Worm (Caenorhabditis elegans) whole organism, L2 larva: ENCODE measurements around the gene CD4.11.

Source experiments
- C34F6.9 ChIP-seq: fragments of 150-350 bp; optimal IDR thresholded peaks from 2 replicates; lab custom pipeline; 2014; ENCODE audit warnings: missing biosample characterization, missing genetic modification characterization
- F13H6.1 ChIP-seq: sonication (generic microtip); optimal IDR thresholded peaks from 2 replicates; lab custom pipeline; 2016; ENCODE audit warnings: missing genetic modification characterization, missing compliant biosample characterization
- R02D3.7 ChIP-seq: fragments of 150-350 bp; optimal IDR thresholded peaks from 2 replicates; lab custom pipeline; 2014; ENCODE audit warnings: missing biosample characterization, missing genetic modification characterization
- Y55F3AM.14 ChIP-seq: fragments of 200-800 bp; sonication (Bioruptor generic); optimal IDR thresholded peaks from 2 replicates; lab custom pipeline; 2018; ENCODE audit warnings: mild to moderate bottlenecking, missing genetic modification characterization, missing compliant biosample characterization
- alr-1 ChIP-seq: fragments of 150-350 bp; optimal IDR thresholded peaks from 2 replicates; lab custom pipeline; 2014; ENCODE audit warnings: missing biosample characterization, missing genetic modification characterization
- aly-2 ChIP-seq: fragments of 150-350 bp; optimal IDR thresholded peaks from 2 replicates; lab custom pipeline; 2014; ENCODE audit warnings: missing biosample characterization, missing genetic modification characterization
- ama-1 ChIP-seq: fragments of 150-350 bp; optimal IDR thresholded peaks from 2 replicates; lab custom pipeline; 2018; ENCODE audit warnings: inconsistent platforms
- blmp-1 ChIP-seq: sonication (generic microtip); optimal IDR thresholded peaks from 2 replicates; lab custom pipeline; 2017; ENCODE audit warnings: missing genetic modification characterization, mild to moderate bottlenecking, missing compliant biosample characterization, antibody characterized with exemption, moderate library complexity; ENCODE audit not compliant: insufficient read depth
- ceh-16 ChIP-seq: fragments of 150-350 bp; optimal IDR thresholded peaks from 2 replicates; lab custom pipeline; 2014; ENCODE audit warnings: missing biosample characterization, missing genetic modification characterization
- ceh-82 ChIP-seq: fragments of 150-350 bp; optimal IDR thresholded peaks from 2 replicates; lab custom pipeline; 2014; ENCODE audit warnings: missing biosample characterization, missing genetic modification characterization
- crh-2 ChIP-seq: sonication (generic microtip); optimal IDR thresholded peaks from 2 replicates; lab custom pipeline; 2017; ENCODE audit warnings: missing biosample characterization, missing genetic modification characterization
- elt-1 ChIP-seq: fragments of 150-350 bp; optimal IDR thresholded peaks from 2 replicates; lab custom pipeline; 2014; ENCODE audit warnings: missing biosample characterization, missing genetic modification characterization
- elt-3 ChIP-seq: sonication (generic microtip); optimal IDR thresholded peaks from 2 replicates; lab custom pipeline; 2017; ENCODE audit warnings: missing biosample characterization, missing genetic modification characterization
- fos-1 ChIP-seq: fragments of 150-350 bp; optimal IDR thresholded peaks from 2 replicates; lab custom pipeline; 2014; ENCODE audit warnings: missing biosample characterization, missing genetic modification characterization
- gmeb-1 ChIP-seq: fragments of 150-350 bp; optimal IDR thresholded peaks from 2 replicates; lab custom pipeline; 2014; ENCODE audit warnings: missing biosample characterization, missing genetic modification characterization
- lin-11 ChIP-seq: fragments of 150-350 bp; sonication (generic microtip); optimal IDR thresholded peaks from 2 replicates; lab custom pipeline; 2014; ENCODE audit warnings: missing biosample characterization, missing genetic modification characterization, inconsistent platforms, mixed read lengths
- lin-13 ChIP-seq: fragments of 150-350 bp; optimal IDR thresholded peaks from 2 replicates; lab custom pipeline; 2014; ENCODE audit warnings: missing biosample characterization, missing genetic modification reagents, missing genetic modification characterization
- lin-39 ChIP-seq: fragments of 150-350 bp; optimal IDR thresholded peaks from 2 replicates; lab custom pipeline; 2014; ENCODE audit warnings: missing biosample characterization, missing genetic modification reagents, missing genetic modification characterization
- lsy-2 ChIP-seq, 2 experiments: fragments of 150-350 bp in 1 of 2; sonication (generic microtip) in 1 of 2; optimal IDR thresholded peaks; 2 replicates each; lab custom pipeline; 2014 to 2017; ENCODE audit warnings: missing biosample characterization in 2 of 2, missing genetic modification characterization in 2 of 2
- mab-5 ChIP-seq: fragments of 150-350 bp; optimal IDR thresholded peaks from 2 replicates; lab custom pipeline; 2014; ENCODE audit warnings: missing biosample characterization, missing genetic modification characterization
- mbf-1 ChIP-seq: sonication (generic microtip); optimal IDR thresholded peaks from 2 replicates; lab custom pipeline; 2017; ENCODE audit warnings: missing biosample characterization, missing genetic modification characterization
- nhr-11 ChIP-seq: fragments of 150-350 bp; optimal IDR thresholded peaks from 2 replicates; lab custom pipeline; 2014; ENCODE audit warnings: missing biosample characterization, missing genetic modification characterization
- nhr-12 ChIP-seq: fragments of 150-350 bp; optimal IDR thresholded peaks from 2 replicates; lab custom pipeline; 2014; ENCODE audit warnings: missing biosample characterization, missing genetic modification characterization
- nhr-129 ChIP-seq: fragments of 150-350 bp; optimal IDR thresholded peaks from 2 replicates; lab custom pipeline; 2014; ENCODE audit warnings: missing biosample characterization, missing genetic modification characterization
- nhr-21 ChIP-seq: fragments of 150-350 bp; optimal IDR thresholded peaks from 2 replicates; lab custom pipeline; 2014; ENCODE audit warnings: missing biosample characterization, missing genetic modification characterization
- nhr-23 ChIP-seq: fragments of 150-350 bp; optimal IDR thresholded peaks from 2 replicates; lab custom pipeline; 2014; ENCODE audit warnings: missing biosample characterization, missing genetic modification reagents, missing genetic modification characterization
- nhr-237 ChIP-seq: fragments of 150-350 bp; optimal IDR thresholded peaks from 2 replicates; lab custom pipeline; 2014; ENCODE audit warnings: missing biosample characterization, missing genetic modification characterization
- nhr-25 ChIP-seq: fragments of 150-350 bp; sonication (generic microtip); optimal IDR thresholded peaks from 3 replicates; lab custom pipeline; 2014; ENCODE audit warnings: missing biosample characterization, missing genetic modification characterization
- nhr-6 ChIP-seq: fragments of 150-350 bp; optimal IDR thresholded peaks from 2 replicates; lab custom pipeline; 2014; ENCODE audit warnings: missing biosample characterization, missing genetic modification characterization
- nhr-77 ChIP-seq: fragments of 150-350 bp; optimal IDR thresholded peaks from 2 replicates; lab custom pipeline; 2014; ENCODE audit warnings: missing biosample characterization, missing genetic modification characterization
- peb-1 ChIP-seq: fragments of 150-350 bp; optimal IDR thresholded peaks from 2 replicates; lab custom pipeline; 2014; ENCODE audit warnings: missing biosample characterization, missing genetic modification characterization
- sem-4 ChIP-seq: fragments of 150-350 bp; optimal IDR thresholded peaks from 2 replicates; lab custom pipeline; 2014; ENCODE audit warnings: missing biosample characterization, missing genetic modification reagents, missing genetic modification characterization
- skn-1 ChIP-seq: sonication (generic microtip); optimal IDR thresholded peaks from 2 replicates; lab custom pipeline; 2017; ENCODE audit warnings: missing biosample characterization, missing genetic modification characterization
- sma-3 ChIP-seq: sonication (generic microtip); optimal IDR thresholded peaks from 2 replicates; lab custom pipeline; 2016; ENCODE audit warnings: missing genetic modification reagents, missing genetic modification characterization, missing compliant biosample characterization
- sma-9 ChIP-seq, 2 experiments: fragments of 150-350 bp in 1 of 2; sonication (generic microtip) in 1 of 2; optimal IDR thresholded peaks; 2 replicates each; lab custom pipeline; 2014 to 2016; ENCODE audit warnings: missing genetic modification characterization in 2 of 2, mild to moderate bottlenecking in 1 of 2, missing biosample characterization in 1 of 2, missing compliant biosample characterization in 1 of 2, missing genetic modification reagents in 1 of 2, moderate library complexity in 1 of 2
- snpc-4 ChIP-seq: fragments of 150-350 bp; optimal IDR thresholded peaks from 2 replicates; lab custom pipeline; 2014; ENCODE audit warnings: missing biosample characterization, missing genetic modification characterization
- unc-39 ChIP-seq: fragments of 150-350 bp; optimal IDR thresholded peaks from 2 replicates; lab custom pipeline; 2014; ENCODE audit warnings: missing biosample characterization, missing genetic modification characterization
- unc-55 ChIP-seq: fragments of 150-350 bp; sonication (generic microtip); optimal IDR thresholded peaks from 3 replicates; lab custom pipeline; 2014; ENCODE audit warnings: missing biosample characterization, missing genetic modification reagents, missing genetic modification characterization
- unc-62 ChIP-seq: fragments of 150-350 bp; optimal IDR thresholded peaks from 2 replicates; lab custom pipeline; 2014; ENCODE audit warnings: missing biosample characterization, missing genetic modification reagents, missing genetic modification characterization
- zag-1 ChIP-seq: fragments of 150-350 bp; optimal IDR thresholded peaks from 2 replicates; lab custom pipeline; 2014; ENCODE audit warnings: missing biosample characterization, missing genetic modification characterization
- ztf-1 ChIP-seq: fragments of 200-800 bp; sonication (Bioruptor generic); conservative IDR thresholded peaks from 2 replicates; pipeline ENCODE4 v1.3.6; 2022; ENCODE audit warnings: missing genetic modification characterization, missing compliant biosample characterization
- ztf-11 ChIP-seq: sonication (generic microtip); optimal IDR thresholded peaks from 2 replicates; lab custom pipeline; 2017; ENCODE audit warnings: missing biosample characterization, missing genetic modification characterization
- ztf-4 ChIP-seq: fragments of 150-350 bp; optimal IDR thresholded peaks from 2 replicates; lab custom pipeline; 2014; ENCODE audit warnings: missing biosample characterization, missing genetic modification characterization

CD4.11 gene

ce11 chrV:5581312-5581711 lies 3.6 kb upstream of the CD4.11 start, which contains the start of gene klc-2:
Gene klc-2 (minus strand): TSS chrV:5581412.
- TF ChIP-seq nhr-129 (no peak), crh-2 (no peak), alr-1 (no peak), ztf-1 (GFP tag; lab: Robert Waterston, UW) (no peak)

ce11 chrV:5582308-5582707 lies 2.6 kb upstream of the CD4.11 start:
- TF ChIP-seq nhr-25, result no peak
- no peak for TF ChIP-seq elt-3 (tag; lab: Kevin White, UChicago)
- no peak for TF ChIP-seq ceh-82 (tag; lab: Kevin White, UChicago)
- TF ChIP-seq C34F6.9 (tag; lab: Kevin White, UChicago), result no peak
- TF ChIP-seq lin-13 (GFP tag; lab: Kevin White, UChicago), result no peak
- TF ChIP-seq crh-2, result no peak
- TF ChIP-seq lin-11 (tag; lab: Kevin White, UChicago), result no peak
- TF ChIP-seq nhr-237 (tag; lab: Kevin White, UChicago), result no peak
- no peak for TF ChIP-seq snpc-4
- TF ChIP-seq skn-1 (tag; lab: Kevin White, UChicago), result no peak
- TF ChIP-seq fos-1, result no peak
- no peak for TF ChIP-seq mbf-1
- no peak for TF ChIP-seq zag-1 (tag; lab: Kevin White, UChicago)
- TF ChIP-seq peb-1, result no peak

- no peak for TF ChIP-seq aly-2 (tag; lab: Kevin White, UChicago)
- TF ChIP-seq crh-2, result no peak
- TF ChIP-seq sma-9 (GFP tag; optimal IDR thresholded peaks at IDR 0.05; lab: Kevin White, UChicago), result no peak
- TF ChIP-seq sma-9 (tag; optimal IDR thresholded peaks at IDR 0.05; lab: Kevin White, UChicago), result no peak
- no peak for TF ChIP-seq nhr-11
- TF ChIP-seq nhr-77 (tag; lab: Kevin White, UChicago), result no peak
- peak; percentile 66 for TF ChIP-seq ama-1
- no peak for TF ChIP-seq F13H6.1
- TF ChIP-seq nhr-237 (tag; lab: Kevin White, UChicago), result no peak
- no peak for TF ChIP-seq unc-39 (tag; lab: Kevin White, UChicago)
- TF ChIP-seq nhr-12 (tag; lab: Kevin White, UChicago), result no peak
- no peak for TF ChIP-seq ceh-82 (tag; lab: Kevin White, UChicago)
- no peak for TF ChIP-seq R02D3.7 (tag; lab: Kevin White, UChicago)
- no peak for TF ChIP-seq nhr-21 (tag; lab: Kevin White, UChicago)
- TF ChIP-seq lin-13 (GFP tag; lab: Kevin White, UChicago), result peak; percentile 24
- no peak for TF ChIP-seq mbf-1
- TF ChIP-seq ztf-1 (GFP tag; lab: Robert Waterston, UW), result no peak
- peak; percentile 16 for TF ChIP-seq unc-55
- no peak for TF ChIP-seq nhr-25
- TF ChIP-seq sma-3, result no peak
- TF ChIP-seq unc-62 (GFP tag; lab: Kevin White, UChicago), result no peak
- no peak for TF ChIP-seq blmp-1 (tag; lab: Kevin White, UChicago)
- no peak for TF ChIP-seq nhr-6 (tag; lab: Kevin White, UChicago)
- TF ChIP-seq elt-3 (tag; lab: Kevin White, UChicago), result no peak
- TF ChIP-seq nhr-23 (tag; lab: Kevin White, UChicago), result no peak
- no peak for TF ChIP-seq lin-11 (tag; lab: Kevin White, UChicago)
- no peak for TF ChIP-seq skn-1 (tag; lab: Kevin White, UChicago)
- no peak for TF ChIP-seq Y55F3AM.14 (GFP tag; lab: Kevin White, UChicago)
- peak; percentile 55 for TF ChIP-seq mab-5 (tag; lab: Kevin White, UChicago)
- no peak for TF ChIP-seq nhr-129
- no peak for TF ChIP-seq ztf-11
- peak; percentile 57 for TF ChIP-seq zag-1 (tag; lab: Kevin White, UChicago)
- no peak for TF ChIP-seq elt-1 (tag; lab: Kevin White, UChicago)
- TF ChIP-seq gmeb-1 (tag; lab: Kevin White, UChicago), result no peak
- peak in 1 of 2 experiments; percentile 9 for TF ChIP-seq lsy-2 (tag; optimal IDR thresholded peaks at IDR 0.05; lab: Kevin White, UChicago)
- TF ChIP-seq ceh-16 (tag; lab: Kevin White, UChicago), result no peak
- TF ChIP-seq lin-39, result no peak
- TF ChIP-seq sem-4 (tag; lab: Kevin White, UChicago), result no peak
- peak; percentile 5 for TF ChIP-seq ztf-4
Observed at ce11 chrV:5582860-5583259, 2.1 kb upstream of the CD4.11 start.
